Fruit fly (Drosophila melanogaster) whole organism, embryonic: Measurements from ENCODE around the gene Sem1.

Source experiments
- CG10543 ChIP-seq: fragments of 200-800 bp; sonication (Bioruptor generic); optimal IDR thresholded peaks from 3 replicates; lab custom pipeline; 2017; ENCODE audit warnings: missing biosample characterization, mild to moderate bottlenecking, missing genetic modification characterization, moderate library complexity
- CG10565 ChIP-seq: fragments of 200-800 bp; sonication (Bioruptor generic); optimal IDR thresholded peaks from 3 replicates; lab custom pipeline; 2016; ENCODE audit warnings: missing biosample characterization, mild to moderate bottlenecking, missing genetic modification characterization
- CG11093 ChIP-seq: fragments of 200-800 bp; sonication (Bioruptor generic); IDR thresholded peaks from 3 replicates; pipeline ENCODE4 v1.3.6; 2022; ENCODE audit warnings: missing biosample characterization, missing genetic modification characterization
- CG11723 ChIP-seq: fragments of 200-800 bp; sonication (Bioruptor generic); optimal IDR thresholded peaks from 2 replicates; lab custom pipeline; 2017; ENCODE audit warnings: missing biosample characterization, mild to moderate bottlenecking, missing genetic modification characterization
- CG12659 ChIP-seq: fragments of 200-800 bp; sonication (Bioruptor generic); optimal IDR thresholded peaks from 3 replicates; lab custom pipeline; 2017; ENCODE audit warnings: mild to moderate bottlenecking, missing biosample characterization, missing genetic modification reagents, missing genetic modification characterization
- CG12769 ChIP-seq: fragments of 200-800 bp; sonication (Bioruptor generic); optimal IDR thresholded peaks from 2 replicates; lab custom pipeline; 2019; ENCODE audit warnings: missing biosample characterization, mild to moderate bottlenecking, missing genetic modification characterization, moderate library complexity
- CG4820 ChIP-seq: fragments of 200-800 bp; sonication (Bioruptor generic); optimal IDR thresholded peaks from 3 replicates; lab custom pipeline; 2016; ENCODE audit warnings: missing biosample characterization, missing genetic modification characterization
- CG7372 ChIP-seq: fragments of 200-800 bp; sonication (Bioruptor generic); IDR thresholded peaks from 2 replicates; pipeline ENCODE4 v1.3.6; 2022; ENCODE audit warnings: missing biosample characterization, missing genetic modification characterization
- CG8359 ChIP-seq: fragments of 200-800 bp; sonication (Bioruptor generic); optimal IDR thresholded peaks from 2 replicates; lab custom pipeline; 2017; ENCODE audit warnings: missing biosample characterization, mild to moderate bottlenecking, missing genetic modification characterization, borderline replicate concordance
- D19B ChIP-seq: fragments of 200-800 bp; sonication (Bioruptor generic); optimal IDR thresholded peaks from 2 replicates; lab custom pipeline; 2017; ENCODE audit warnings: missing biosample characterization, mild to moderate bottlenecking, missing genetic modification characterization
- Drgx ChIP-seq: fragments of 200-800 bp; sonication (Bioruptor generic); IDR thresholded peaks from 2 replicates; pipeline ENCODE4 v1.3.6; 2022; ENCODE audit warnings: missing biosample characterization, missing genetic modification characterization
- H2.0 ChIP-seq: fragments of 200-800 bp; sonication (Bioruptor generic); IDR thresholded peaks from 2 replicates; pipeline ENCODE4 v1.3.6; 2022; ENCODE audit warnings: missing biosample characterization, missing genetic modification characterization
- Lhr ChIP-seq: fragments of 200-800 bp; sonication (Bioruptor generic); optimal IDR thresholded peaks from 3 replicates; lab custom pipeline; 2017; ENCODE audit warnings: mild to moderate bottlenecking, missing biosample characterization, missing genetic modification reagents, missing genetic modification characterization
- MESR4 ChIP-seq: fragments of 200-800 bp; sonication (Bioruptor generic); optimal IDR thresholded peaks from 2 replicates; lab custom pipeline; 2018; ENCODE audit warnings: missing biosample characterization, mild to moderate bottlenecking, missing genetic modification characterization, moderate library complexity
- Med ChIP-seq: fragments of 200-800 bp; sonication (Bioruptor generic); peaks from one replicate; lab custom pipeline; 2016; ENCODE audit warnings: missing biosample characterization, missing genetic modification characterization, mild to moderate bottlenecking, inconsistent platforms, moderate library complexity
- Pdp1 ChIP-seq, 2 experiments: fragments of 200-800 bp; sonication (Bioruptor generic); optimal IDR thresholded peaks; 3 replicates each; lab custom pipeline; 2016; ENCODE audit warnings: missing biosample characterization in 2 of 2, missing genetic modification characterization in 2 of 2, mild to moderate bottlenecking in 1 of 2, moderate library complexity in 1 of 2
- Ptx1 ChIP-seq: fragments of 200-800 bp; sonication (Bioruptor generic); IDR thresholded peaks from 2 replicates; pipeline ENCODE4 v1.3.6; 2022; ENCODE audit warnings: missing biosample characterization, missing genetic modification characterization
- Sin3A ChIP-seq: fragments of >200 bp; optimal IDR thresholded peaks from 2 replicates; lab custom pipeline; 2018
- Tbp ChIP-seq: fragments of >200 bp; optimal IDR thresholded peaks from 2 replicates; lab custom pipeline; 2018; ENCODE audit warnings: missing biosample characterization, missing genetic modification characterization
- aop ChIP-seq: fragments of 200-800 bp; sonication (Bioruptor generic); IDR thresholded peaks from 2 replicates; pipeline ENCODE4 v1.3.6; 2022; ENCODE audit warnings: missing biosample characterization, missing genetic modification characterization
- az2 ChIP-seq: fragments of 200-800 bp; sonication (Bioruptor generic); optimal IDR thresholded peaks from 3 replicates; lab custom pipeline; 2016; ENCODE audit warnings: missing biosample characterization, missing genetic modification characterization
- bsh ChIP-seq, 2 experiments: fragments of 200-800 bp; sonication (Bioruptor generic); optimal IDR thresholded peaks; 2 replicates each; lab custom pipeline; 2017 to 2018; ENCODE audit warnings: mild to moderate bottlenecking in 2 of 2, missing biosample characterization in 2 of 2, missing genetic modification characterization in 2 of 2, moderate library complexity in 1 of 2
- cad ChIP-seq: fragments of >200 bp; optimal IDR thresholded peaks from 2 replicates; lab custom pipeline; 2017; ENCODE audit warnings: missing biosample characterization, missing genetic modification characterization
- cas ChIP-seq: fragments of 200-800 bp; sonication (Bioruptor generic); IDR thresholded peaks from 2 replicates; pipeline ENCODE4 v1.3.6; 2022; ENCODE audit warnings: missing biosample characterization, missing genetic modification characterization
- cwo ChIP-seq: fragments of 200-800 bp; sonication (Bioruptor generic); optimal IDR thresholded peaks from 3 replicates; lab custom pipeline; 2017; ENCODE audit warnings: missing biosample characterization, missing genetic modification characterization, mild to moderate bottlenecking, moderate library complexity, missing genetic modification reagents
- disco-r ChIP-seq: fragments of 200-800 bp; sonication (Bioruptor generic); optimal IDR thresholded peaks from 2 replicates; lab custom pipeline; 2016; ENCODE audit warnings: missing biosample characterization, missing genetic modification characterization
- en ChIP-seq: fragments of 200-800 bp; sonication (Bioruptor generic); optimal IDR thresholded peaks from 2 replicates; lab custom pipeline; 2016; ENCODE audit warnings: missing biosample characterization, missing genetic modification characterization
- fd3F ChIP-seq: fragments of 200-800 bp; sonication (Bioruptor generic); optimal IDR thresholded peaks from 2 replicates; lab custom pipeline; 2018; ENCODE audit warnings: missing biosample characterization, mild to moderate bottlenecking, missing genetic modification characterization, moderate library complexity
- gem ChIP-seq: fragments of 200-800 bp; sonication (Bioruptor generic); optimal IDR thresholded peaks from 2 replicates; lab custom pipeline; 2019; ENCODE audit warnings: missing biosample characterization, mild to moderate bottlenecking, missing genetic modification characterization, moderate library complexity
- lmd ChIP-seq: fragments of 200-800 bp; sonication (Bioruptor generic); IDR thresholded peaks from 2 replicates; pipeline ENCODE4 v1.3.6; 2022; ENCODE audit warnings: missing biosample characterization, missing genetic modification characterization
- nom ChIP-seq: fragments of 200-800 bp; sonication (Bioruptor generic); optimal IDR thresholded peaks from 2 replicates; lab custom pipeline; 2017; ENCODE audit warnings: missing biosample characterization, missing genetic modification characterization, mild to moderate bottlenecking, moderate library complexity, missing genetic modification reagents
- odd ChIP-seq: fragments of 200-800 bp; sonication (Bioruptor generic); optimal IDR thresholded peaks from 2 replicates; lab custom pipeline; 2017; ENCODE audit warnings: missing biosample characterization, mild to moderate bottlenecking, missing genetic modification characterization
- row ChIP-seq: fragments of 200-800 bp; sonication (Bioruptor generic); IDR thresholded peaks from 3 replicates; pipeline ENCODE4 v1.3.6; 2022; ENCODE audit warnings: missing biosample characterization, missing genetic modification characterization
- sisA ChIP-seq: fragments of 200-800 bp; sonication (Bioruptor generic); IDR thresholded peaks from 2 replicates; pipeline ENCODE4 v1.3.6; 2022; ENCODE audit warnings: missing biosample characterization, missing genetic modification characterization
- wor ChIP-seq: fragments of 200-800 bp; sonication (Bioruptor generic); IDR thresholded peaks from 2 replicates; pipeline ENCODE4 v1.3.6; 2022; ENCODE audit warnings: missing biosample characterization, missing genetic modification characterization
- zen ChIP-seq: fragments of 200-800 bp; sonication (Bioruptor generic); optimal IDR thresholded peaks from 3 replicates; lab custom pipeline; 2018; ENCODE audit warnings: missing biosample characterization, mild to moderate bottlenecking, missing genetic modification characterization, moderate library complexity

Gene Sem1

dm6 chr2L:7065687-7066086 is 1.9 kb downstream of the Sem1 start, which contains the start of gene Nuf2 (continued):
- TF ChIP-seq en (GFP tag; lab: Kevin White, UChicago): no peak
- no peak for TF ChIP-seq aop (GFP tag; lab: Robert Waterston, UW)
- TF ChIP-seq cas (GFP tag; lab: Robert Waterston, UW): no peak
- peak; percentile 61 for TF ChIP-seq Sin3A
- TF ChIP-seq Lhr (GFP tag; lab: Kevin White, UChicago): peak; percentile 88
- peak; percentile 24 for TF ChIP-seq CG12769 (tag; lab: Kevin White, UChicago)
- TF ChIP-seq CG11093 (GFP tag; lab: Robert Waterston, UW): no peak
- TF ChIP-seq CG10565 (GFP tag; lab: Kevin White, UChicago): no peak
- peak; percentile 41 for TF ChIP-seq CG12659

- TF ChIP-seq D19B (GFP tag; lab: Kevin White, UChicago) (no peak), Pdp1 (GFP tag; optimal IDR thresholded peaks at IDR 0.05; lab: Kevin White, UChicago) (peak in 1 of 2 experiments; percentile 44)
- TF ChIP-seq, all 482 proteins: peak for 1
Measured at dm6 chr2L:7067683-7068082, 3.9 kb downstream of the Sem1 start, which contains the start of gene Ugt307A1. Ugt307A1 (plus strand) TSS chr2L:7067983.

dm6 chr2L:7071219-7071618 is 7.4 kb downstream of the Sem1 start:
- TF ChIP-seq CG8359 (GFP tag; lab: Kevin White, UChicago): peak; percentile 98
- TF ChIP-seq az2: no peak
- TF ChIP-seq Tbp: peak; percentile 43
- TF ChIP-seq fd3F (GFP tag; lab: Kevin White, UChicago): no peak
- TF ChIP-seq cad (GFP tag; lab: Kevin White, UChicago): no peak
- TF ChIP-seq MESR4 (GFP tag; lab: Kevin White, UChicago): no peak
- TF ChIP-seq cwo (GFP tag; lab: Kevin White, UChicago): no peak
- no peak for TF ChIP-seq odd
- TF ChIP-seq sisA (GFP tag; lab: Robert Waterston, UW): no peak
- no peak for TF ChIP-seq zen (tag; lab: Kevin White, UChicago)
- TF ChIP-seq Ptx1 (GFP tag; lab: Robert Waterston, UW): no peak
- TF ChIP-seq disco-r (GFP tag; lab: Kevin White, UChicago): no peak
- no peak for TF ChIP-seq CG10543 (GFP tag; lab: Kevin White, UChicago)
- TF ChIP-seq CG7372: no peak

dm6 chr2L:7071862-7072261 is 8.1 kb downstream of the Sem1 start:
- TF ChIP-seq H2.0 (GFP tag; lab: Robert Waterston, UW): no peak
- no peak for TF ChIP-seq CG4820
- no peak for TF ChIP-seq wor (GFP tag; lab: Robert Waterston, UW)
- TF ChIP-seq CG11723: no peak
- 0 out of 2 replicates have a peak, but pooled peaks have one; percentile 39 for TF ChIP-seq Drgx
- TF ChIP-seq bsh (GFP tag; optimal IDR thresholded peaks at IDR 0.05; lab: Kevin White, UChicago): peak in 1 of 2 experiments; percentile 38
- TF ChIP-seq row (GFP tag; lab: Robert Waterston, UW): 0 out of 3 replicates have a peak, but pooled peaks have one; percentile 21
- TF ChIP-seq gem (tag; lab: Kevin White, UChicago): peak; percentile 3
- 0 out of 2 replicates have a peak, but pooled peaks have one; percentile 14 for TF ChIP-seq lmd (GFP tag; lab: Robert Waterston, UW)
- peak; percentile 29 for TF ChIP-seq nom (GFP tag; lab: Kevin White, UChicago)
- TF ChIP-seq Med (GFP tag; lab: Kevin White, UChicago): peak; percentile 31
